Fruit fly (Drosophila melanogaster) whole organism, adult: Measurements from ENCODE around the gene CG12522.

ENCODE experiments used
- CG11617 ChIP-seq: fragments of 200-800 bp; sonication (Bioruptor generic); optimal IDR thresholded peaks from 2 replicates; lab custom pipeline; 2017; ENCODE audit warnings: mild to moderate bottlenecking, missing biosample characterization, missing genetic modification reagents, missing genetic modification characterization
- CG14711 ChIP-seq: fragments of 200-800 bp; sonication (Bioruptor generic); optimal IDR thresholded peaks from 2 replicates; lab custom pipeline; 2018; ENCODE audit warnings: missing biosample characterization, mild to moderate bottlenecking, missing genetic modification characterization, moderate library complexity
- CG1620 ChIP-seq: fragments of 200-800 bp; sonication (Bioruptor generic); optimal IDR thresholded peaks from 2 replicates; lab custom pipeline; 2016; ENCODE audit warnings: missing biosample characterization, missing genetic modification characterization
- CG7045 ChIP-seq: fragments of 200-800 bp; sonication (Bioruptor generic); optimal IDR thresholded peaks from 2 replicates; lab custom pipeline; 2017; ENCODE audit warnings: missing biosample characterization, mild to moderate bottlenecking, missing genetic modification characterization
- Clk ChIP-seq: fragments of 200-800 bp; sonication (Bioruptor generic); optimal IDR thresholded peaks from 2 replicates; lab custom pipeline; 2017; ENCODE audit warnings: missing biosample characterization, missing genetic modification characterization
- Hr96 ChIP-seq: fragments of 200-800 bp; sonication (Bioruptor generic); optimal IDR thresholded peaks from 2 replicates; lab custom pipeline; 2016; ENCODE audit warnings: missing biosample characterization, missing genetic modification characterization
- bab1 ChIP-seq: fragments of 200-800 bp; sonication (Bioruptor generic); optimal IDR thresholded peaks from 3 replicates; lab custom pipeline; 2019; ENCODE audit warnings: missing biosample characterization, mild to moderate bottlenecking, missing genetic modification characterization, moderate library complexity
- cic ChIP-seq: fragments of 200-800 bp; sonication (Bioruptor generic); optimal IDR thresholded peaks from 2 replicates; lab custom pipeline; 2017; ENCODE audit warnings: missing biosample characterization, mild to moderate bottlenecking, missing genetic modification characterization, moderate library complexity
- kay ChIP-seq: fragments of 200-800 bp; sonication (Bioruptor generic); peaks from one replicate; lab custom pipeline; 2016; ENCODE audit warnings: missing biosample characterization, missing genetic modification characterization, borderline replicate concordance
- ovo ChIP-seq: fragments of 200-800 bp; sonication (Bioruptor generic); optimal IDR thresholded peaks from 2 replicates; lab custom pipeline; 2016; ENCODE audit warnings: missing biosample characterization, missing genetic modification characterization

dm6 chr3L:11091943-11092609 is 16.0 kb upstream of the CG12522 start:
- TF ChIP-seq bab1 (no peak), CG11617 (GFP tag; lab: Kevin White, UChicago) (peak; percentile 63), Clk (GFP tag; lab: Kevin White, UChicago) (peak; percentile 53), cic (GFP tag; lab: Kevin White, UChicago) (peak; percentile 82), ovo (GFP tag; lab: Kevin White, UChicago) (peak; percentile 7), kay (GFP tag; lab: Kevin White, UChicago) (peak; percentile 6), CG14711 (peak; percentile 54), Hr96 (GFP tag; lab: Kevin White, UChicago) (peak; percentile 81), CG1620 (GFP tag; lab: Kevin White, UChicago) (peak; percentile 79), CG7045 (peak; percentile 56)
